Fruit fly (Drosophila melanogaster): ENCODE measurements around the gene CG13887.

Gene CG13887

DNA sequence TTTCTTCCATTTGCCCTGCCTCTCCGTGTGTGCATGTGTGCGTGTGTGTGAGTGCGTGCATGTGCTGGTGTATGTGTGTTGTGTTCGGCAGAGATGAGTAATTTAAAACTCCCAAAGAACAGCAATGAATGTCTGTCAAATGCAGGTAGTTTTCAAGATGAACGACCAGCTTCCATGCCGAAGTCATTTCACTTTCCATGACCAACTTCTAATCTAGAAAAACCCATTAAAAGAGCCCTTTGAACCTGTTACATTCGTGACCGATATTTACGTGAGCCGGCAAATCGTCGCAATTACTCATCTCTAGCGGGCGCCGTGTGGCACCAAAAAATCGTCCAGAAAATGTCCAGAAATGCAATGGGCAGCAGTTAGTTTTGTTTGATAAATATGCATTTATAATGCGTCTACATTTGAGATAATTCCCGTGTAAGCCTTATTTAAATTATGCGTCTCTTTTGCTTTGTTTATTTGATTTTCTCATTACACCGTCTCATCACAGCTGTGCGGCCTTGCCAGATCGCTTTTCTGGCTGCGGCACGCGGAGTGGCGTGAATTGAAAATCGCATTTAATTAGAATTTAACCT is 34.8 kb downstream of the CG13887 start (continued):
- TF ChIP-seq CG33213 (GFP tag; optimal IDR thresholded peaks at IDR 0.05) (peak; percentile 39), Spps (tag; optimal IDR thresholded peaks at IDR 0.05) (no peak), sens (GFP tag) (peak; percentile 79), CG15601 (tag; optimal IDR thresholded peaks at IDR 0.05) (peak; percentile 8), Hr3 (GFP tag; optimal IDR thresholded peaks at IDR 0.05) (peak; percentile 40), CG17802 (tag; optimal IDR thresholded peaks at IDR 0.05) (no peak), CG8281 (tag; optimal IDR thresholded peaks at IDR 0.05) (no peak), sug (tag; optimal IDR thresholded peaks at IDR 0.05) (peak; percentile 54), Myb (GFP tag; optimal IDR thresholded peaks at IDR 0.05) (peak; percentile 63), phol (tag; optimal IDR thresholded peaks at IDR 0.05) (peak; percentile 57), Ravus (GFP tag; IDR thresholded peaks at IDR 0.05) (no peak), slbo (GFP tag; IDR thresholded peaks at IDR 0.05) (peak; percentile 61), kni (GFP tag; optimal IDR thresholded peaks at IDR 0.05) (no peak), CG13296 (GFP tag; optimal IDR thresholded peaks at IDR 0.05) (no peak), CG17186 (GFP tag; optimal IDR thresholded peaks at IDR 0.05) (peak; percentile 59), BtbVII (GFP tag; optimal IDR thresholded peaks at IDR 0.05) (no peak), tgo (GFP tag; IDR thresholded peaks at IDR 0.05) (0 out of 3 replicates have a peak, but pooled peaks have one; percentile 17), dpn (GFP tag; optimal IDR thresholded peaks at IDR 0.05) (peak; percentile 28 to 45), CG9817 (tag; optimal IDR thresholded peaks at IDR 0.05) (peak; percentile 50), Six4 (GFP tag; optimal IDR thresholded peaks at IDR 0.05) (peak; percentile 40), ATbp (GFP tag; optimal IDR thresholded peaks at IDR 0.05) (no peak), CG32767 (GFP tag; IDR thresholded peaks at IDR 0.05) (0 out of 2 replicates have a peak, but pooled peaks have one; percentile 34), Side (GFP tag; optimal IDR thresholded peaks at IDR 0.05) (peak; percentile 40), MBD-R2 (GFP tag; IDR thresholded peaks at IDR 0.05) (peak; percentile 56), chif (GFP tag; optimal IDR thresholded peaks at IDR 0.05) (peak in 1 of 2 experiments; percentile 25), Xbp1 (GFP tag; optimal IDR thresholded peaks at IDR 0.05) (peak; percentile 47), Camta (GFP tag; optimal IDR thresholded peaks at IDR 0.05) (peak; percentile 20), nerfin-1 (tag; optimal IDR thresholded peaks at IDR 0.05) (no peak), CG11504 (tag; optimal IDR thresholded peaks at IDR 0.05) (peak; percentile 41), Nf-YC (tag; optimal IDR thresholded peaks at IDR 0.05) (peak; percentile 44), CG14441 (GFP tag; IDR thresholded peaks at IDR 0.05) (peak; percentile 30; the same call in 1 of the 2 replicates), tx (GFP tag; optimal IDR thresholded peaks at IDR 0.05) (peak; percentile 34), stwl (tag; optimal IDR thresholded peaks at IDR 0.05) (peak; percentile 30), CG8359 (GFP tag; optimal IDR thresholded peaks at IDR 0.05; ENCODE audit: borderline replicate concordance) (no peak), CG7786 (GFP tag; optimal IDR thresholded peaks at IDR 0.05) (peak; percentile 40), HLH4C (GFP tag; IDR thresholded peaks at IDR 0.05; ENCODE audit: partially characterized antibody) (peak; percentile 75), CG7928 (GFP tag; optimal IDR thresholded peaks at IDR 0.05) (no peak), sna (GFP tag; IDR thresholded peaks at IDR 0.05; ENCODE audit: partially characterized antibody) (peak; percentile 72), chn (GFP tag; optimal IDR thresholded peaks at IDR 0.05) (peak; percentile 14), YL-1 (GFP tag; optimal IDR thresholded peaks at IDR 0.05) (peak; percentile 56), inv (GFP tag; IDR thresholded peaks at IDR 0.05; ENCODE audit: partially characterized antibody) (peak; percentile 80), chinmo (GFP tag; IDR thresholded peaks at IDR 0.05; ENCODE audit: partially characterized antibody) (peak; percentile 75; the same call in 1 of the 4 replicates), CG15514 (GFP tag; optimal IDR thresholded peaks at IDR 0.05) (peak; percentile 26), Gug (GFP tag; IDR thresholded peaks at IDR 0.05) (peak; percentile 54; the same call in 2 of the 4 replicates), hkb (optimal IDR thresholded peaks at IDR 0.05) (peak; percentile 73), hkb (GFP tag; IDR thresholded peaks at IDR 0.05) (no peak), Dll (GFP tag; IDR thresholded peaks at IDR 0.05; ENCODE audit: partially characterized antibody) (peak; percentile 84), row (GFP tag; IDR thresholded peaks at IDR 0.05) (peak; percentile 81), CG12155 (GFP tag; optimal IDR thresholded peaks at IDR 0.05) (peak; percentile 41)
